Worm (Caenorhabditis elegans): ENCODE results near the gene drd-5.

DNA sequence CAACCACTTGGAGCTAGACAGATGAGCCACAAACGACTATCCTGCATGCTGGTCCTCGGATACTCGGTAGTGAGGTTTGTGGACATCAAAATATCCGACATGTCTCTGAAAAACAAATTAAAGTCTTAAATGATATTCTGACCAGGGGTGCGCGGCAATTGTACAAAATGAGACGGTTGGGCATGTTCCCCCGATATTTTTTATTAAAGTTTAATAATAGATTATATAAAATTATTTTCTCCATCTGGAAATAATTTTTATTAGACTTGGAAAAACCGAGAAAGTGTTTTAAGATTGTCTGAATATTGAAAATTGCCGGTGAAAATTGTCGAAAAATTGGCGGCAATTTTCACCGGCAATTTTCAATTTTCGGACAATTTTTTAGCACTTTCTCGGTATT lies 18.3 kb downstream of the drd-5 start, which contains the start of gene F55E10.4:
- TF ChIP-seq syd-9 (tag; optimal IDR thresholded peaks at IDR 0.05) (no peak), ceh-48 (tag; optimal IDR thresholded peaks at IDR 0.05) (no peak), pha-2 (tag; optimal IDR thresholded peaks at IDR 0.05) (no peak)
